Worm (Caenorhabditis elegans): Measurements from ENCODE around the gene spot-1.

spot-1 gene

ce11 chrIII:7322018-7322417, 44.9 kb upstream of the spot-1 start:
- TF ChIP-seq mml-1 (tag; optimal IDR thresholded peaks at IDR 0.05) (no peak), mdl-1 (tag; optimal IDR thresholded peaks at IDR 0.05) (no peak), ZK546.5 (tag; optimal IDR thresholded peaks at IDR 0.05) (no peak), elt-2 (tag; optimal IDR thresholded peaks at IDR 0.05) (peak; percentile 55), pha-4 (tag; optimal IDR thresholded peaks at IDR 0.05) (peak; percentile 99), fkh-10 (GFP tag; optimal IDR thresholded peaks at IDR 0.05) (no peak), pqm-1 (tag; optimal IDR thresholded peaks at IDR 0.05) (peak; percentile 34)

- TF ChIP-seq elt-2 (tag; optimal IDR thresholded peaks at IDR 0.05) = peak; percentile 18
- TF ChIP-seq pqm-1 (tag; optimal IDR thresholded peaks at IDR 0.05) = peak; percentile 69
- peak; percentile 77 for TF ChIP-seq pha-4 (tag; optimal IDR thresholded peaks at IDR 0.05)
- no peak for TF ChIP-seq lsy-12 (tag; optimal IDR thresholded peaks at IDR 0.05)
These were observed 42.3 kb upstream of the spot-1 start, which contains the start of gene F56C9.8 for ce11 chrIII:7319390-7319789. Gene F56C9.8, minus strand, starts transcription at chrIII:7319509.

ce11 chrIII:7317354-7317753, 40.3 kb upstream of the spot-1 start:
- TF ChIP-seq ceh-9 (tag; optimal IDR thresholded peaks at IDR 0.05) = no peak
- peak; percentile 32 for TF ChIP-seq elt-2 (tag; optimal IDR thresholded peaks at IDR 0.05)
- peak; percentile 74 for TF ChIP-seq pha-4 (tag; optimal IDR thresholded peaks at IDR 0.05)

ce11 chrIII:7314927-7315547, 38.0 kb upstream of the spot-1 start, which contains the start of gene nspg-6:
Gene nspg-6, minus strand, starts transcription at chrIII:7314977.
- TF ChIP-seq elt-2 (tag; optimal IDR thresholded peaks at IDR 0.05) (peak; percentile 81), nhr-11 (tag; optimal IDR thresholded peaks at IDR 0.05) (no peak), pqm-1 (tag; optimal IDR thresholded peaks at IDR 0.05) (peak; percentile 48)

ce11 chrIII:7314473-7314872, 37.4 kb upstream of the spot-1 start:
- no peak for TF ChIP-seq ZK546.5 (tag; optimal IDR thresholded peaks at IDR 0.05)
- TF ChIP-seq egl-27 (tag; optimal IDR thresholded peaks at IDR 0.05) = no peak
- TF ChIP-seq nhr-23 (tag; optimal IDR thresholded peaks at IDR 0.05) = no peak
- TF ChIP-seq lin-39 (tag; optimal IDR thresholded peaks at IDR 0.05) = no peak
- TF ChIP-seq lsy-12 (tag; optimal IDR thresholded peaks at IDR 0.05) = no peak
- TF ChIP-seq ceh-9 (tag; optimal IDR thresholded peaks at IDR 0.05) = no peak

ce11 chrIII:7310662-7311340, 33.7 kb upstream of the spot-1 start, which contains the start of the genes F56C9.6 and F56C9.3:
Gene F56C9.6, minus strand, starts transcription at chrIII:7310773.
Gene F56C9.3, plus strand, starts transcription at chrIII:7311290.
- TF ChIP-seq nhr-43 (tag; optimal IDR thresholded peaks at IDR 0.05; ENCODE audit: poor library complexity, severe bottlenecking) (no peak), skn-1 (tag; optimal IDR thresholded peaks at IDR 0.05) (no peak), elt-1 (tag; optimal IDR thresholded peaks at IDR 0.05) (no peak)

- TF ChIP-seq ceh-28 (tag; optimal IDR thresholded peaks at IDR 0.05) (peak; percentile 32), ceh-9 (tag; optimal IDR thresholded peaks at IDR 0.05) (no peak)
These were observed 31.6 kb upstream of the spot-1 start, which contains the start of gene acbp-4 for ce11 chrIII:7308600-7309109. Gene acbp-4, minus strand, starts transcription at chrIII:7309109.

- TF ChIP-seq ztf-4 (tag; optimal IDR thresholded peaks at IDR 0.05) = no peak
- TF ChIP-seq fos-1 (tag; optimal IDR thresholded peaks at IDR 0.05) = no peak
- peak; percentile 33 for TF ChIP-seq nhr-23 (tag; optimal IDR thresholded peaks at IDR 0.05)
- no peak for TF ChIP-seq ama-1 (optimal IDR thresholded peaks at IDR 0.05)
- TF ChIP-seq pha-4 (tag; optimal IDR thresholded peaks at IDR 0.05) = no peak
- no peak for TF ChIP-seq lin-39 (tag; optimal IDR thresholded peaks at IDR 0.05)
- TF ChIP-seq elt-2 (tag; optimal IDR thresholded peaks at IDR 0.05) = no peak
- TF ChIP-seq nhr-11 (tag; optimal IDR thresholded peaks at IDR 0.05) = no peak
- TF ChIP-seq nhr-12 (tag; optimal IDR thresholded peaks at IDR 0.05) = no peak
- no peak for TF ChIP-seq lsy-12 (tag; optimal IDR thresholded peaks at IDR 0.05)
- no peak for TF ChIP-seq jun-1 (tag; optimal IDR thresholded peaks at IDR 0.05)
- no peak for TF ChIP-seq ceh-82 (tag; optimal IDR thresholded peaks at IDR 0.05)
- TF ChIP-seq sea-2 (GFP tag; optimal IDR thresholded peaks at IDR 0.05) = no peak
- TF ChIP-seq nhr-25 (tag; optimal IDR thresholded peaks at IDR 0.05) = peak; percentile 30
- no peak for TF ChIP-seq snpc-4 (tag; optimal IDR thresholded peaks at IDR 0.05)
- TF ChIP-seq nhr-76 (tag; optimal IDR thresholded peaks at IDR 0.05) = no peak
- TF ChIP-seq daf-12 (tag; optimal IDR thresholded peaks at IDR 0.05) = no peak
- no peak for TF ChIP-seq skn-1 (tag; optimal IDR thresholded peaks at IDR 0.05)
- no peak for TF ChIP-seq nhr-237 (tag; optimal IDR thresholded peaks at IDR 0.05)
- peak in 1 of 3 experiments; percentile 13 for TF ChIP-seq elt-3 (tag; optimal IDR thresholded peaks at IDR 0.05)
- no peak for TF ChIP-seq hmg-11 (tag; optimal IDR thresholded peaks at IDR 0.05)
- TF ChIP-seq nhr-43 (tag; optimal IDR thresholded peaks at IDR 0.05; ENCODE audit: poor library complexity, severe bottlenecking) = peak; percentile 43
- TF ChIP-seq fkh-2 (tag; optimal IDR thresholded peaks at IDR 0.05) = no peak
- no peak for TF ChIP-seq elt-1 (tag; optimal IDR thresholded peaks at IDR 0.05)
- no peak for TF ChIP-seq egl-27 (tag; optimal IDR thresholded peaks at IDR 0.05)
- TF ChIP-seq nhr-77 (tag; optimal IDR thresholded peaks at IDR 0.05) = no peak
- no peak for TF ChIP-seq ceh-28 (tag; optimal IDR thresholded peaks at IDR 0.05)
These were observed 28.5 kb upstream of the spot-1 start for ce11 chrIII:7305649-7305977.

All from whole organism, L3 larva.